Worm (Caenorhabditis elegans) whole organism, L3 larva: ENCODE data around the gene E02H4.7.

Experiments used
- aly-2 ChIP-seq: fragments of 150-350 bp; optimal IDR thresholded peaks from 2 replicates; lab custom pipeline; 2014; ENCODE audit warnings: missing biosample characterization, missing genetic modification characterization
- ama-1 ChIP-seq: fragments of 150-350 bp; optimal IDR thresholded peaks from 2 replicates; lab custom pipeline; 2018
- ceh-28 ChIP-seq: fragments of 150-350 bp; optimal IDR thresholded peaks from 2 replicates; lab custom pipeline; 2014; ENCODE audit warnings: missing biosample characterization, missing genetic modification reagents, missing genetic modification characterization
- jun-1 ChIP-seq: fragments of 150-350 bp; optimal IDR thresholded peaks from 2 replicates; lab custom pipeline; 2014; ENCODE audit warnings: missing biosample characterization, missing genetic modification reagents, missing genetic modification characterization
- nhr-237 ChIP-seq: fragments of 150-350 bp; optimal IDR thresholded peaks from 2 replicates; lab custom pipeline; 2014; ENCODE audit warnings: missing biosample characterization, missing genetic modification characterization
- nhr-28 ChIP-seq: fragments of 150-350 bp; optimal IDR thresholded peaks from 2 replicates; lab custom pipeline; 2014; ENCODE audit warnings: missing biosample characterization, missing genetic modification characterization
- nhr-43 ChIP-seq: sonication (generic microtip); optimal IDR thresholded peaks from 2 replicates; lab custom pipeline; 2016; ENCODE audit warnings: mild to moderate bottlenecking, missing genetic modification characterization, missing compliant biosample characterization; ENCODE audit not compliant: poor library complexity, severe bottlenecking
- nhr-76 ChIP-seq: fragments of 150-350 bp; sonication (generic microtip); optimal IDR thresholded peaks from 5 replicates; lab custom pipeline; 2014; ENCODE audit warnings: missing biosample characterization, missing genetic modification characterization
- snpc-4 ChIP-seq: fragments of 150-350 bp; optimal IDR thresholded peaks from 2 replicates; lab custom pipeline; 2014; ENCODE audit warnings: missing biosample characterization, missing genetic modification characterization

DNA sequence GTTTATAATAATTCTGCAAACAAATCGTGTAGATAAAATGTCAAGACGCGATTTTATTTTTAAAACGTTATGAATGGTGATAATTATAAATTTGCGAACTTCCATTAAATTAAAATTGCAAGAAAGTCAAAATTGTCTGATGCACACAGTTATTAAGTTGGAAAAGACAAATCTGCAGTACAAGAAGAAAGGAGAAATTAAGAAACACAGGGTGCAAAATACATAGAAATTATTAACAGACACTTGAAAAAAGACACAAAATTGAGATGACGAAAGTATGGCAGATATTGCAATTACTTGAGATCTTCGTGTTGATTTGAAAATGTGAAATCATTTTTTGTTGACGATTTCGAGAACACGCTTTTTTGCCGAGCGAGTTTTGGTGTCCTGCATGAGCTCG, 14.5 kb upstream of the E02H4.7 start:
- no peak for TF ChIP-seq aly-2
- TF ChIP-seq nhr-237: no peak
- TF ChIP-seq nhr-43 (tag; lab: Kevin White, UChicago): no peak
- TF ChIP-seq nhr-28 (tag; lab: Kevin White, UChicago): no peak
- no peak for TF ChIP-seq ama-1 (lab: Kevin White, UChicago)
- TF ChIP-seq nhr-76 (tag; lab: Kevin White, UChicago): no peak
- TF ChIP-seq ceh-28 (tag; lab: Kevin White, UChicago): no peak
- no peak for TF ChIP-seq jun-1 (tag; lab: Kevin White, UChicago)
- no peak for TF ChIP-seq snpc-4 (tag; lab: Kevin White, UChicago)
